Worm (Caenorhabditis elegans) whole organism, late embryonic: ENCODE results near the gene swt-5.

Source experiments
- C08G9.2 ChIP-seq: sonication (generic microtip); optimal IDR thresholded peaks from 2 replicates; lab custom pipeline; 2016; ENCODE audit warnings: mild to moderate bottlenecking, missing genetic modification characterization, moderate library complexity, missing compliant biosample characterization
- C38D4.7 ChIP-seq: fragments of 200-800 bp; sonication (Bioruptor generic); optimal IDR thresholded peaks from 2 replicates; lab custom pipeline; 2018; ENCODE audit warnings: mild to moderate bottlenecking, missing genetic modification characterization, moderate library complexity, missing compliant biosample characterization
- F13H6.1 ChIP-seq: sonication (generic microtip); optimal IDR thresholded peaks from 2 replicates; lab custom pipeline; 2016; ENCODE audit warnings: missing genetic modification characterization, missing compliant biosample characterization
- K02D7.2 ChIP-seq: sonication (generic microtip); optimal IDR thresholded peaks from 2 replicates; lab custom pipeline; 2017; ENCODE audit warnings: mild to moderate bottlenecking, missing genetic modification characterization, missing compliant biosample characterization
- K09A11.1 ChIP-seq: sonication (generic microtip); optimal IDR thresholded peaks from 2 replicates; lab custom pipeline; 2017; ENCODE audit warnings: antibody characterized with exemption, mild to moderate bottlenecking, missing genetic modification characterization, missing compliant biosample characterization; ENCODE audit not compliant: insufficient read depth
- Y22D7AL.16 ChIP-seq: sonication (generic microtip); optimal IDR thresholded peaks from 2 replicates; lab custom pipeline; 2016; ENCODE audit warnings: missing genetic modification characterization, missing compliant biosample characterization
- ahr-1 ChIP-seq: sonication (generic microtip); optimal IDR thresholded peaks from 2 replicates; lab custom pipeline; 2016; ENCODE audit warnings: missing genetic modification characterization, missing compliant biosample characterization
- ama-1 ChIP-seq: fragments of 150-350 bp; optimal IDR thresholded peaks from 2 replicates; lab custom pipeline; 2014
- ceh-14 ChIP-seq: sonication (generic microtip); optimal IDR thresholded peaks from 2 replicates; lab custom pipeline; 2016; ENCODE audit warnings: missing genotype, missing genetic modification characterization, missing compliant biosample characterization
- ceh-18 ChIP-seq: sonication (generic microtip); optimal IDR thresholded peaks from 2 replicates; lab custom pipeline; 2016; ENCODE audit warnings: missing genetic modification characterization, missing compliant biosample characterization
- ceh-19 ChIP-seq: fragments of 200-800 bp; sonication (Bioruptor generic); optimal IDR thresholded peaks from 2 replicates; lab custom pipeline; 2018; ENCODE audit warnings: mild to moderate bottlenecking, missing genetic modification characterization, missing compliant biosample characterization
- ceh-30 ChIP-seq: fragments of 150-350 bp; optimal IDR thresholded peaks from 2 replicates; lab custom pipeline; 2014; ENCODE audit warnings: missing biosample characterization, missing genetic modification characterization
- ceh-31 ChIP-seq: sonication (generic microtip); optimal IDR thresholded peaks from 2 replicates; lab custom pipeline; 2016; ENCODE audit warnings: missing genetic modification characterization, missing compliant biosample characterization
- ceh-48 ChIP-seq: sonication (generic microtip); optimal IDR thresholded peaks from 2 replicates; lab custom pipeline; 2016; ENCODE audit warnings: missing genetic modification characterization, inconsistent platforms, missing compliant biosample characterization
- ceh-6 ChIP-seq: fragments of 200-800 bp; sonication (Bioruptor generic); optimal IDR thresholded peaks from 2 replicates; lab custom pipeline; 2018; ENCODE audit warnings: mild to moderate bottlenecking, missing genetic modification characterization, missing compliant biosample characterization
- ceh-9 ChIP-seq: sonication (generic microtip); optimal IDR thresholded peaks from 2 replicates; lab custom pipeline; 2016; ENCODE audit warnings: mild to moderate bottlenecking, missing genetic modification characterization, inconsistent platforms, missing compliant biosample characterization
- che-1 ChIP-seq: sonication (generic microtip); optimal IDR thresholded peaks from 2 replicates; lab custom pipeline; 2016; ENCODE audit warnings: mild to moderate bottlenecking, missing genetic modification characterization, missing compliant biosample characterization
- dmd-4 ChIP-seq: sonication (generic microtip); optimal IDR thresholded peaks from 2 replicates; lab custom pipeline; 2016; ENCODE audit warnings: borderline replicate concordance, missing genetic modification characterization, missing compliant biosample characterization
- elt-2 ChIP-seq: sonication (generic microtip); optimal IDR thresholded peaks from 2 replicates; lab custom pipeline; 2016; ENCODE audit warnings: missing genetic modification reagents, missing genetic modification characterization, missing compliant biosample characterization
- ets-4 ChIP-seq: sonication (generic microtip); optimal IDR thresholded peaks from 2 replicates; lab custom pipeline; 2016; ENCODE audit warnings: missing genetic modification characterization, missing compliant biosample characterization
- eyg-1 ChIP-seq: sonication (generic microtip); optimal IDR thresholded peaks from 2 replicates; lab custom pipeline; 2016; ENCODE audit warnings: missing genotype, missing genetic modification characterization, missing compliant biosample characterization
- fkh-10 ChIP-seq: fragments of 150-350 bp; optimal IDR thresholded peaks from 2 replicates; lab custom pipeline; 2014; ENCODE audit warnings: missing biosample characterization, missing genetic modification reagents, missing genetic modification characterization
- fkh-6 ChIP-seq: sonication (generic microtip); optimal IDR thresholded peaks from 2 replicates; lab custom pipeline; 2016; ENCODE audit warnings: missing genetic modification characterization, missing compliant biosample characterization
- hlh-30 ChIP-seq: sonication (generic microtip); optimal IDR thresholded peaks from 2 replicates; lab custom pipeline; 2017; ENCODE audit warnings: antibody characterized with exemption, missing genetic modification characterization, missing compliant biosample characterization; ENCODE audit not compliant: insufficient read depth
- lim-6 ChIP-seq: sonication (generic microtip); optimal IDR thresholded peaks from 2 replicates; lab custom pipeline; 2016; ENCODE audit warnings: missing genetic modification characterization, missing compliant biosample characterization
- lin-11 ChIP-seq: fragments of 200-800 bp; sonication (Bioruptor generic); optimal IDR thresholded peaks from 2 replicates; lab custom pipeline; 2018; ENCODE audit warnings: mild to moderate bottlenecking, missing genetic modification characterization, missing compliant biosample characterization
- mec-3 ChIP-seq: sonication (generic microtip); optimal IDR thresholded peaks from 2 replicates; lab custom pipeline; 2016; ENCODE audit warnings: borderline replicate concordance, missing genetic modification characterization, missing compliant biosample characterization
- pax-1 ChIP-seq: fragments of 150-350 bp; optimal IDR thresholded peaks from 2 replicates; lab custom pipeline; 2014; ENCODE audit warnings: missing biosample characterization, missing genetic modification characterization
- pha-4 ChIP-seq: fragments of 150-350 bp; optimal IDR thresholded peaks from 2 replicates; lab custom pipeline; 2018; ENCODE audit warnings: missing biosample characterization, missing genetic modification reagents, missing genetic modification characterization
- pqm-1 ChIP-seq: sonication (generic microtip); optimal IDR thresholded peaks from 2 replicates; lab custom pipeline; 2016; ENCODE audit warnings: missing genetic modification characterization, missing compliant biosample characterization
- sdc-2 ChIP-seq: sonication (generic microtip); optimal IDR thresholded peaks from 2 replicates; lab custom pipeline; 2016; ENCODE audit warnings: missing genotype, missing genetic modification characterization, missing compliant biosample characterization
- sox-2 ChIP-seq: fragments of 200-800 bp; sonication (Bioruptor generic); IDR thresholded peaks from 2 replicates; pipeline ENCODE4 v1.3.6; 2022; ENCODE audit warnings: missing genetic modification reagents, missing genetic modification characterization, missing compliant biosample characterization
- unc-3 ChIP-seq, 2 experiments: fragments of 200-800 bp in 1 of 2; sonication (Bioruptor generic) in 1 of 2; sonication (generic microtip) in 1 of 2; conservative IDR thresholded peaks in 1 of 2; optimal IDR thresholded peaks in 1 of 2; 2 replicates each; pipeline versions ENCODE4 v1.3.6 to Lab custom; 2016 to 2022; ENCODE audit warnings: missing compliant biosample characterization in 2 of 2, missing genetic modification characterization in 2 of 2, missing genetic modification reagents in 1 of 2
- unc-55 ChIP-seq: sonication (generic microtip); optimal IDR thresholded peaks from 2 replicates; lab custom pipeline; 2017; ENCODE audit warnings: missing biosample characterization, missing genetic modification reagents, missing genetic modification characterization
- unc-86 ChIP-seq: sonication (generic microtip); optimal IDR thresholded peaks from 2 replicates; lab custom pipeline; 2016; ENCODE audit warnings: missing genetic modification characterization, missing compliant biosample characterization
- zip-5 ChIP-seq: sonication (generic microtip); optimal IDR thresholded peaks from 2 replicates; lab custom pipeline; 2016; ENCODE audit warnings: missing genetic modification characterization, missing compliant biosample characterization

swt-5 gene

DNA sequence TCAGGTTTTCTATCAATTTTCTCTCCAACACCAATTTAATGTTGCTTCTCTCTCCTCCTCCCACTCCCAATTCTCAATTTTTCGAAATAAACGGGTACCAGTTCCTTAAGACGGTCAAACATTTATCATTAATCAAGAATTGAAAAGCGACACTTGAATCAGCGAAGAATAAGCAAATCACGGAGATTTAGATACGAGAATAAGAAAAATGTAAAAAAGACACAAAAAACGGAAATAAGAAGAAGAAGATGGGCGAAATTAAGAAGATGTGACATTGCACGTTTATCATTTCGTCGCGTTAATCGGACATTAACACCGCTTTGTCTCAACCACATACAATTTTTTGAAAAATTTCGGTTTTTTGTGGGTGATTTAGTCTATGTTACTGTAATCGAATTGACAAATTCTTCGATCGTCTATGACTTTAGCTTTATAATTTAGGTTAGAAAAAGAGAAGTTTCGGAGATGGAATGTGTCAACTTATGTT lies 3.3 kb downstream of the swt-5 start, which contains the start of gene haao-1:
TSS of gene haao-1 (plus strand) at position 437 of the 487 bp plus-strand sequence.
- TF ChIP-seq pqm-1 (tag; lab: Kevin White, UChicago) (no peak), lin-11 (tag; lab: Kevin White, UChicago) (no peak), K09A11.1 (tag; lab: Kevin White, UChicago) (no peak), ceh-48 (tag; lab: Kevin White, UChicago) (no peak), F13H6.1 (no peak), ceh-18 (tag; lab: Kevin White, UChicago) (no peak), unc-86 (tag; lab: Kevin White, UChicago) (no peak), ets-4 (tag; lab: Kevin White, UChicago) (no peak), K02D7.2 (no peak), pax-1 (no peak), che-1 (tag; lab: Kevin White, UChicago) (no peak), ceh-9 (no peak)

DNA sequence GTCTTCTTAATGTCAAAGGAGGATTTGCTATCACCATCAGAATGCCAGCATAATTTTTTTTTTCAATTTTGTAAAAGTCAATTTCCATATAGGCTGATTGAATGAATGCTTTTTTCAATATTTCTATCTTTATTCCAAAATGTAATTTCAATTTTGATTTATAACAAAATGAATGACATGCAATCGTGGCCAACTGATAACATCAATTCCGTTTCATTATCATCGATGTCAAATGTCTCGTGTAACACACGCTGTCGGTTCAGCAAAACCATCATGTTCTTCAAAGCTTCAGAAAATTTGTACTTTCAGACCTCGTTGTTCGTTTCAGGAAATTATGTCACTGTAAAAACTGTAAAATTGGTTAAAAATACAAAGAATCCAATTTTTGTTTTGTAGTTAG lies 5.7 kb downstream of the swt-5 start:
- no peak for TF ChIP-seq sox-2 (GFP tag; lab: Robert Waterston, UW)
- peak; percentile 1 for TF ChIP-seq elt-2 (tag; lab: Kevin White, UChicago)

ce11 chrV:9507742-9508141 lies 6.5 kb downstream of the swt-5 start, which contains the start of gene acs-14:
Gene acs-14, plus strand, starts transcription at chrV:9508132.
- no peak for TF ChIP-seq K02D7.2
- no peak for TF ChIP-seq unc-3 (GFP tag; conservative IDR thresholded peaks at IDR 0.05; lab: Robert Waterston, UW)
- no peak for TF ChIP-seq unc-3 (tag; optimal IDR thresholded peaks at IDR 0.05; lab: Kevin White, UChicago)
- peak; percentile 40 for TF ChIP-seq elt-2 (tag; lab: Kevin White, UChicago)
- no peak for TF ChIP-seq ama-1 (lab: Kevin White, UChicago)

ce11 chrV:9509597-9509996 lies 8.4 kb downstream of the swt-5 start:
- no peak for TF ChIP-seq mec-3
- no peak for TF ChIP-seq C38D4.7
- no peak for TF ChIP-seq unc-3 (GFP tag; conservative IDR thresholded peaks at IDR 0.05; lab: Robert Waterston, UW)
- TF ChIP-seq unc-3 (tag; optimal IDR thresholded peaks at IDR 0.05; lab: Kevin White, UChicago): no peak
- TF ChIP-seq pha-4: no peak
- no peak for TF ChIP-seq Y22D7AL.16 (tag; lab: Kevin White, UChicago)
- TF ChIP-seq C08G9.2 (tag; lab: Kevin White, UChicago): no peak
- TF ChIP-seq pqm-1 (tag; lab: Kevin White, UChicago): no peak
- no peak for TF ChIP-seq ceh-9
- no peak for TF ChIP-seq K09A11.1 (tag; lab: Kevin White, UChicago)
- TF ChIP-seq eyg-1 (tag; lab: Kevin White, UChicago): no peak
- no peak for TF ChIP-seq sdc-2 (tag; lab: Kevin White, UChicago)
- no peak for TF ChIP-seq ceh-31 (tag; lab: Kevin White, UChicago)

DNA sequence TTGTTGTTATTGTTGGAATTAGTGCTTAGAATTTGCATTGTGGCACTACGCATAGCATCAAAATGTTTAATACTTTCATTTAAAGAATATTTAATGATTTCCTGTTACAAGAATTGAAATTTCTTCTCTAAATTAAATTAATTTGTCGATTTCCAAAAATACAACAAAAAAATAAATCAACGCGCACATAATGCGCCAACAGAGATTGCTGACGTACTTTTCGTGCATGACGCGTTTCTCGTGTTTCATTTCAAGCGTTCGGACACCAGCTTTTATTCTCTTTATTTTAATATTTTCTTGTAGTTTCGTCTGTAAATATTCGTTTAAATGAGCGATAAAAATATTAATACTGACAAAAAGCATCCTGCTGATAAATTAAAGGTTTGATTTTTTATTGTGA lies 12.4 kb downstream of the swt-5 start, which contains the start of gene eif-2Bdelta:
TSS of gene eif-2Bdelta (plus strand) at position 235 of the 400 bp plus-strand sequence.
- TF ChIP-seq C38D4.7: no peak
- no peak for TF ChIP-seq fkh-6
- no peak for TF ChIP-seq ama-1 (lab: Kevin White, UChicago)
- no peak for TF ChIP-seq ets-4 (tag; lab: Kevin White, UChicago)
- no peak for TF ChIP-seq lin-11 (tag; lab: Kevin White, UChicago)
- no peak for TF ChIP-seq ceh-30
- TF ChIP-seq zip-5 (tag; lab: Kevin White, UChicago): no peak
- TF ChIP-seq ceh-14 (tag; lab: Kevin White, UChicago): no peak
- TF ChIP-seq ceh-6 (GFP tag; lab: Kevin White, UChicago): no peak
- no peak for TF ChIP-seq pha-4
- no peak for TF ChIP-seq dmd-4 (tag; lab: Kevin White, UChicago)
- no peak for TF ChIP-seq elt-2 (tag; lab: Kevin White, UChicago)
- no peak for TF ChIP-seq sdc-2 (tag; lab: Kevin White, UChicago)
- no peak for TF ChIP-seq ceh-19 (GFP tag; lab: Kevin White, UChicago)
- no peak for TF ChIP-seq fkh-10 (GFP tag; lab: Kevin White, UChicago)
- TF ChIP-seq lim-6: no peak
- TF ChIP-seq unc-55 (GFP tag; lab: Kevin White, UChicago): no peak
- no peak for TF ChIP-seq hlh-30 (tag; lab: Kevin White, UChicago)
- no peak for TF ChIP-seq ahr-1 (tag; lab: Kevin White, UChicago)
